Worm (Caenorhabditis elegans): ENCODE results near the gene Y62E10A.23.

DNA sequence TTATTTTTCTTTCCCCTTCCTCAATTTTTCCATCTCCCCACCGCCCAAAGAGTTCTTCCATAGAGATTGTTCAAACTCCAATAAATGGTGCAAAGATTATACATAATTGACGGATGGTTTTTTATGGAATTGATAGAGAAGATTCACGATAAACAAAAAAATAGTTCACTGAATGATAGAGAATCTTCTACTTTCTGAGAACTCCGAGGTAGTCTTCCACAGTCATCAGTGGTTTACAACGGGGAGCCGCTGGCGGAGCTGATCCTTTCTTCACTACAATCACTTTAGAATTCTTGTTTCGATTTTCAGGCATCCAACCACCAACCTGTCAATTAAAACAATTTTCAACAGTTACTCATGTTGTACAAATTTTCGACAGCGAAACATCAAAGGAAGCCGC, 30.1 kb upstream of the Y62E10A.23 start:
- TF ChIP-seq unc-62 (GFP tag; optimal IDR thresholded peaks at IDR 0.05) (no peak), elt-3 (tag; optimal IDR thresholded peaks at IDR 0.05) (no peak), nhr-12 (tag; optimal IDR thresholded peaks at IDR 0.05) (no peak), fos-1 (tag; optimal IDR thresholded peaks at IDR 0.05) (no peak), zag-1 (tag; optimal IDR thresholded peaks at IDR 0.05) (no peak), nhr-237 (tag; optimal IDR thresholded peaks at IDR 0.05) (no peak), unc-39 (tag; optimal IDR thresholded peaks at IDR 0.05) (no peak), snpc-4 (tag; optimal IDR thresholded peaks at IDR 0.05) (no peak), ama-1 (optimal IDR thresholded peaks at IDR 0.05) (no peak), lin-15B (tag; optimal IDR thresholded peaks at IDR 0.05) (no peak), nhr-25 (tag; optimal IDR thresholded peaks at IDR 0.05) (no peak)
